Fruit fly (Drosophila melanogaster) whole organism, adult: Measurements from ENCODE around the gene CG1231.
A peak's percentile ranks its signal among the peaks of the same experiment; 100 is the strongest.

Source experiments
- Mnt ChIP-seq: fragments of 200-800 bp; sonication (Bioruptor generic); optimal IDR thresholded peaks from 2 replicates; lab custom pipeline; 2016; ENCODE audit warnings: missing biosample characterization, mild to moderate bottlenecking, missing genetic modification characterization
- cnc ChIP-seq, 2 experiments: fragments of >200 bp; optimal IDR thresholded peaks; 2 replicates each; lab custom pipeline; 2017
- kay ChIP-seq: fragments of 200-800 bp; sonication (Bioruptor generic); peaks from one replicate; lab custom pipeline; 2016; ENCODE audit warnings: missing biosample characterization, missing genetic modification characterization, borderline replicate concordance

DNA sequence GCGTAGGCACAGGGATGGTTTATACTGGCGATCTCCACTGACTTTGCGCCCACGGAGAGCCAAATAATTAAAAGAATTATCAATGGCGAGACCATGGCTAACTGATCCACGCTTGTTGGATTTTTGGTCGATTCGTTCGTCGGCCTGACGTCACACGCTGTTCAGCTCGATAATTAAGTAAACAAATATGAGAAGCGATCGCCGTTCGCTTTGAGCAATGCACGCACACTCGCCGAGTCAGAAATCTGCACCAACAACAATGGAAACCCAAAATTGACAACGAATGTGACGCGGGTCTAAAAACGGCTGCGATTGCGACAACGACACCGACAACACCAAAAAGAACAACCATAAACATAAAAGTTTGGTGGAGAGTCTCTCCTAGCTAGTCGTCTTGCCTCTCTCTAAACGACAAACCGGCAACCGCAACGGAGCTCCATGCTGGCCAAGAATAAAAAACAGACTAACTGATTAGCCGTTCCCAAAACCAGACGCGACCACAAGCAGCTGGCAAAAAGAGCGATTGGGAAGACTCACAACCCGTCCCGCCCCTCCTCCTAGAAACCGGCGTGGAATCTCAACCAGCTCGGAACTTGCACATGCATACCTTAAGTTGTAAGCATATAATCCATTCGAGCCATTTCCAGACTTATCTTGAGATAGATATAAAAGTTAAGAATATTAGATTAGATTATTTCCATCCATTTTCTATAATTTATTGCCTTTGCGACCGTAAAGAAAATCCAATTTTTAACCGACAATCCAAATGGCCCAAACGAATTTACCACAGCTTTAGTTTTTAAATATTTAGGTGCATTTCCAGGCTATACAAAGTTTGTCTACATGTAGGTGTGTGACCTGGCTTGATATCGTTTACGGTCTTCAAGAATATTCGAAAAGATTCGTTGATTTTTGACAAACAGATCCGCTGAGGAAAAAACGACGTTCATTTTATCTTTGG lies 24.1 kb upstream of the CG1231 start, which contains the start of gene mthl9:
- peak; percentile 17 for TF ChIP-seq Mnt (GFP tag; lab: Kevin White, UChicago)
- no peak for TF ChIP-seq cnc (optimal IDR thresholded peaks at IDR 0.05; lab: Kevin White, UChicago)
- no peak for TF ChIP-seq kay (GFP tag; lab: Kevin White, UChicago)
